Worm (Caenorhabditis elegans): Measurements from ENCODE around the gene Y46H3D.1.

ce11 chrV:1593799-1594420, 48.4 kb upstream of the Y46H3D.1 start, which contains the start of gene F16B4.4:
- TF ChIP-seq flt-1 (GFP tag; IDR thresholded peaks at IDR 0.05) (no peak), klf-2 (GFP tag; conservative IDR thresholded peaks at IDR 0.05) (no peak), ztf-29 (GFP tag; IDR thresholded peaks at IDR 0.05) (no peak), med-1 (GFP tag; optimal IDR thresholded peaks at IDR 0.05; ENCODE audit: insufficient read depth) (no peak), cog-1 (tag; optimal IDR thresholded peaks at IDR 0.05) (no peak), tab-1 (GFP tag; IDR thresholded peaks at IDR 0.05) (no peak), ref-1 (GFP tag; conservative IDR thresholded peaks at IDR 0.05) (no peak), ztf-23 (GFP tag; IDR thresholded peaks at IDR 0.05) (no peak), T22C8.4 (GFP tag; IDR thresholded peaks at IDR 0.05) (no peak)
